Worm (Caenorhabditis elegans) whole organism, young adult: Measurements from ENCODE around the gene aakg-5.

Experiments
- B0019.2 ChIP-seq: fragments of 200-800 bp; sonication (Bioruptor generic); conservative IDR thresholded peaks from 2 replicates; pipeline ENCODE4 v1.3.6; 2022; ENCODE audit warnings: missing genetic modification reagents, missing genetic modification characterization, missing compliant biosample characterization
- B0035.1 ChIP-seq: sonication (generic microtip); optimal IDR thresholded peaks from 2 replicates; lab custom pipeline; 2016; ENCODE audit warnings: missing genetic modification characterization, mild to moderate bottlenecking, missing compliant biosample characterization, missing genotype, missing genetic modification reagents
- B0261.1 ChIP-seq: sonication (generic microtip); optimal IDR thresholded peaks from 2 replicates; lab custom pipeline; 2016; ENCODE audit warnings: mild to moderate bottlenecking, missing genetic modification characterization, moderate library complexity, missing compliant biosample characterization
- F10E7.11 ChIP-seq: sonication (generic microtip); optimal IDR thresholded peaks from 2 replicates; lab custom pipeline; 2017; ENCODE audit warnings: mild to moderate bottlenecking, missing genetic modification characterization, moderate library complexity, missing compliant biosample characterization
- F22D6.2 ChIP-seq: sonication (generic microtip); optimal IDR thresholded peaks from 2 replicates; lab custom pipeline; 2016; ENCODE audit warnings: mild to moderate bottlenecking, missing genetic modification characterization, missing compliant biosample characterization
- F37B4.10 ChIP-seq: fragments of 200-800 bp; sonication (Bioruptor generic); IDR thresholded peaks from 2 replicates; pipeline ENCODE4 v1.3.6; 2022; ENCODE audit warnings: missing genetic modification characterization, missing compliant biosample characterization
- F49E8.2 ChIP-seq: sonication (generic microtip); optimal IDR thresholded peaks from 3 replicates; lab custom pipeline; 2017; ENCODE audit warnings: missing genetic modification characterization, mild to moderate bottlenecking, missing compliant biosample characterization, antibody characterized with exemption, moderate library complexity; ENCODE audit not compliant: insufficient read depth
- F52B5.7 ChIP-seq: sonication (generic microtip); optimal IDR thresholded peaks from 2 replicates; lab custom pipeline; 2016; ENCODE audit warnings: mild to moderate bottlenecking, missing genetic modification characterization, missing compliant biosample characterization
- F57A8.1 ChIP-seq: fragments of 200-800 bp; sonication (Bioruptor generic); optimal IDR thresholded peaks from 2 replicates; lab custom pipeline; 2018; ENCODE audit warnings: mild to moderate bottlenecking, missing genetic modification characterization, moderate library complexity, missing compliant biosample characterization
- F57C9.4 ChIP-seq: sonication (generic microtip); optimal IDR thresholded peaks from 2 replicates; lab custom pipeline; 2017; ENCODE audit warnings: mild to moderate bottlenecking, missing genetic modification characterization, missing compliant biosample characterization
- K11D2.4 ChIP-seq: fragments of 200-800 bp; sonication (Bioruptor generic); IDR thresholded peaks from 2 replicates; pipeline ENCODE4 v1.3.6; 2022; ENCODE audit warnings: missing genetic modification reagents, missing genetic modification characterization, missing compliant biosample characterization
- K12H6.12 ChIP-seq: fragments of 200-800 bp; sonication (Bioruptor generic); optimal IDR thresholded peaks from 2 replicates; lab custom pipeline; 2018; ENCODE audit warnings: mild to moderate bottlenecking, missing genetic modification characterization, missing compliant biosample characterization
- T26A5.8 ChIP-seq: sonication (generic microtip); optimal IDR thresholded peaks from 2 replicates; lab custom pipeline; 2016; ENCODE audit warnings: missing genetic modification characterization, missing compliant biosample characterization
- Y53G8AR.9 ChIP-seq: fragments of 200-800 bp; sonication (Bioruptor generic); conservative IDR thresholded peaks from 2 replicates; pipeline ENCODE4 v1.3.6; 2022; ENCODE audit warnings: missing genetic modification reagents, missing genetic modification characterization, missing compliant biosample characterization
- Y56A3A.18 ChIP-seq: fragments of 200-800 bp; sonication (Bioruptor generic); IDR thresholded peaks from 2 replicates; pipeline ENCODE4 v1.3.6; 2022; ENCODE audit warnings: missing genetic modification reagents, missing genetic modification characterization, missing compliant biosample characterization
- Y79H2A.3 ChIP-seq: fragments of 200-800 bp; sonication (Bioruptor generic); conservative IDR thresholded peaks from 2 replicates; pipeline ENCODE4 v1.3.6; 2022; ENCODE audit warnings: missing genetic modification reagents, missing genetic modification characterization, missing compliant biosample characterization
- akir-1 ChIP-seq: fragments of 200-800 bp; sonication (Bioruptor generic); optimal IDR thresholded peaks from 2 replicates; lab custom pipeline; 2018; ENCODE audit warnings: mild to moderate bottlenecking, missing genetic modification characterization, moderate library complexity, missing compliant biosample characterization
- ama-1 ChIP-seq, 3 experiments: fragments of 150-350 bp in 1 of 3; sonication (generic microtip) in 2 of 3; optimal IDR thresholded peaks; 2 replicates each; lab custom pipeline; 2014 to 2018; ENCODE audit warnings: missing biosample characterization in 2 of 3, missing genetic modification characterization in 2 of 3, missing genetic modification reagents in 2 of 3
- aptf-2 ChIP-seq: fragments of 200-800 bp; sonication (Bioruptor generic); conservative IDR thresholded peaks from 2 replicates; pipeline ENCODE4 v1.3.6; 2022; ENCODE audit warnings: missing genetic modification reagents, missing genetic modification characterization, missing compliant biosample characterization
- aptf-3 ChIP-seq: fragments of 200-800 bp; sonication (Bioruptor generic); IDR thresholded peaks from 2 replicates; pipeline ENCODE4 v1.3.6; 2022; ENCODE audit warnings: missing genetic modification characterization, missing compliant biosample characterization
- bed-2 ChIP-seq: fragments of 200-800 bp; sonication (Bioruptor generic); IDR thresholded peaks from 2 replicates; pipeline ENCODE4 v1.3.6; 2022; ENCODE audit warnings: missing genetic modification reagents, missing genetic modification characterization, missing compliant biosample characterization
- cebp-1 ChIP-seq, 2 experiments: fragments of 200-800 bp in 1 of 2; sonication (Bioruptor generic) in 1 of 2; sonication (generic microtip) in 1 of 2; IDR thresholded peaks in 1 of 2; optimal IDR thresholded peaks in 1 of 2; 2 replicates each; pipeline versions ENCODE4 v1.3.6 to Lab custom; 2017 to 2022; ENCODE audit warnings: missing compliant biosample characterization in 2 of 2, missing genetic modification characterization in 2 of 2, mild to moderate bottlenecking in 1 of 2, missing genetic modification reagents in 1 of 2, moderate library complexity in 1 of 2
- ceh-100 ChIP-seq: fragments of 200-800 bp; sonication (Bioruptor generic); IDR thresholded peaks from 2 replicates; pipeline ENCODE4 v1.3.6; 2022; ENCODE audit warnings: missing genetic modification reagents, missing genetic modification characterization, missing compliant biosample characterization
- ceh-40 ChIP-seq: fragments of 200-800 bp; sonication (Bioruptor generic); IDR thresholded peaks from 2 replicates; pipeline ENCODE4 v1.3.6; 2022; ENCODE audit warnings: missing genetic modification characterization, missing compliant biosample characterization
- ceh-79 ChIP-seq: sonication (generic microtip); optimal IDR thresholded peaks from 2 replicates; lab custom pipeline; 2017; ENCODE audit warnings: mild to moderate bottlenecking, missing genetic modification characterization, missing compliant biosample characterization
- ceh-91 ChIP-seq: fragments of 200-800 bp; sonication (Bioruptor generic); IDR thresholded peaks from 2 replicates; pipeline ENCODE4 v1.3.6; 2022; ENCODE audit warnings: missing genetic modification reagents, missing genetic modification characterization, missing compliant biosample characterization
- dox-1 ChIP-seq: fragments of 200-800 bp; sonication (Bioruptor generic); IDR thresholded peaks from 2 replicates; pipeline ENCODE4 v1.3.6; 2022; ENCODE audit warnings: missing genetic modification reagents, missing genetic modification characterization, missing compliant biosample characterization
- dpff-1 ChIP-seq: sonication (generic microtip); optimal IDR thresholded peaks from 2 replicates; lab custom pipeline; 2017; ENCODE audit warnings: mild to moderate bottlenecking, missing genetic modification characterization, missing compliant biosample characterization
- gei-17 ChIP-seq: fragments of 200-800 bp; sonication (Bioruptor generic); optimal IDR thresholded peaks from 2 replicates; lab custom pipeline; 2018; ENCODE audit warnings: mild to moderate bottlenecking, missing genetic modification characterization, missing compliant biosample characterization
- him-1 ChIP-seq: sonication (generic microtip); optimal IDR thresholded peaks from 2 replicates; lab custom pipeline; 2016; ENCODE audit warnings: missing genotype, missing genetic modification reagents, missing genetic modification characterization, missing compliant biosample characterization
- hlh-12 ChIP-seq: sonication (generic microtip); optimal IDR thresholded peaks from 2 replicates; lab custom pipeline; 2016; ENCODE audit warnings: missing genetic modification characterization, missing compliant biosample characterization
- let-526 ChIP-seq: fragments of 200-800 bp; sonication (Bioruptor generic); IDR thresholded peaks from 2 replicates; pipeline ENCODE4 v1.3.6; 2022; ENCODE audit warnings: missing genetic modification reagents, missing genetic modification characterization, missing compliant biosample characterization
- lsy-27 ChIP-seq: sonication (generic microtip); optimal IDR thresholded peaks from 2 replicates; lab custom pipeline; 2017; ENCODE audit warnings: missing genetic modification characterization, mild to moderate bottlenecking, missing compliant biosample characterization, antibody characterized with exemption, missing genotype, borderline replicate concordance; ENCODE audit not compliant: insufficient read depth
- madf-10 ChIP-seq: sonication (generic microtip); optimal IDR thresholded peaks from 2 replicates; lab custom pipeline; 2016; ENCODE audit warnings: mild to moderate bottlenecking, missing genetic modification characterization, missing compliant biosample characterization
- madf-6 ChIP-seq: fragments of 200-800 bp; sonication (Bioruptor generic); IDR thresholded peaks from 2 replicates; pipeline ENCODE4 v1.3.6; 2022; ENCODE audit warnings: missing genetic modification reagents, missing genetic modification characterization, missing compliant biosample characterization
- mcd-1 ChIP-seq: fragments of 200-800 bp; sonication (Bioruptor generic); IDR thresholded peaks from 2 replicates; pipeline ENCODE4 v1.3.6; 2022; ENCODE audit warnings: missing genetic modification reagents, missing genetic modification characterization, missing compliant biosample characterization
- nfyb-1 ChIP-seq: fragments of 200-800 bp; sonication (Bioruptor generic); IDR thresholded peaks from 2 replicates; pipeline ENCODE4 v1.3.6; 2022; ENCODE audit warnings: missing genetic modification reagents, missing genetic modification characterization, missing compliant biosample characterization
- rcor-1 ChIP-seq: fragments of 200-800 bp; sonication (Bioruptor generic); IDR thresholded peaks from 2 replicates; pipeline ENCODE4 v1.3.6; 2022; ENCODE audit warnings: missing genetic modification reagents, missing genetic modification characterization, missing compliant biosample characterization
- snpc-3.4 ChIP-seq: sonication (generic microtip); optimal IDR thresholded peaks from 2 replicates; lab custom pipeline; 2017; ENCODE audit warnings: missing genetic modification characterization, mild to moderate bottlenecking, missing compliant biosample characterization, antibody characterized with exemption, moderate library complexity, missing genotype, missing genetic modification reagents
- snpc-4 ChIP-seq, 5 experiments: fragments of 150-350 bp in 1 of 5; sonication (generic microtip) in 4 of 5; optimal IDR thresholded peaks; 2 replicates each; lab custom pipeline; 2014 to 2018; ENCODE audit warnings: missing genetic modification characterization in 5 of 5, missing biosample characterization in 3 of 5, antibody characterized with exemption in 2 of 5, mild to moderate bottlenecking in 2 of 5, missing compliant biosample characterization in 2 of 5, missing genotype in 2 of 5, moderate library complexity in 2 of 5, missing genetic modification reagents in 1 of 5
- sptf-2 ChIP-seq: fragments of 200-800 bp; sonication (Bioruptor generic); optimal IDR thresholded peaks from 2 replicates; lab custom pipeline; 2018; ENCODE audit warnings: mild to moderate bottlenecking, missing genetic modification characterization, missing compliant biosample characterization
- tlf-1 ChIP-seq: fragments of 200-800 bp; sonication (Bioruptor generic); optimal IDR thresholded peaks from 2 replicates; lab custom pipeline; 2018; ENCODE audit warnings: mild to moderate bottlenecking, missing genetic modification characterization, missing compliant biosample characterization
- unc-62 ChIP-seq: fragments of 150-350 bp; optimal IDR thresholded peaks from 2 replicates; lab custom pipeline; 2014; ENCODE audit warnings: missing biosample characterization, missing genetic modification reagents, missing genetic modification characterization
- xnd-1 ChIP-seq: sonication (generic microtip); optimal IDR thresholded peaks from 2 replicates; lab custom pipeline; 2016; ENCODE audit warnings: missing genotype, missing genetic modification reagents, missing genetic modification characterization, missing compliant biosample characterization
- zfh-2 ChIP-seq: fragments of 200-800 bp; sonication (Bioruptor generic); conservative IDR thresholded peaks from 2 replicates; pipeline ENCODE4 v1.3.6; 2022; ENCODE audit warnings: missing genetic modification reagents, missing genetic modification characterization, missing compliant biosample characterization
- ztf-25 ChIP-seq: fragments of 200-800 bp; sonication (Bioruptor generic); IDR thresholded peaks from 2 replicates; pipeline ENCODE4 v1.3.6; 2022; ENCODE audit warnings: missing genetic modification reagents, missing genetic modification characterization, missing compliant biosample characterization

aakg-5 gene

DNA sequence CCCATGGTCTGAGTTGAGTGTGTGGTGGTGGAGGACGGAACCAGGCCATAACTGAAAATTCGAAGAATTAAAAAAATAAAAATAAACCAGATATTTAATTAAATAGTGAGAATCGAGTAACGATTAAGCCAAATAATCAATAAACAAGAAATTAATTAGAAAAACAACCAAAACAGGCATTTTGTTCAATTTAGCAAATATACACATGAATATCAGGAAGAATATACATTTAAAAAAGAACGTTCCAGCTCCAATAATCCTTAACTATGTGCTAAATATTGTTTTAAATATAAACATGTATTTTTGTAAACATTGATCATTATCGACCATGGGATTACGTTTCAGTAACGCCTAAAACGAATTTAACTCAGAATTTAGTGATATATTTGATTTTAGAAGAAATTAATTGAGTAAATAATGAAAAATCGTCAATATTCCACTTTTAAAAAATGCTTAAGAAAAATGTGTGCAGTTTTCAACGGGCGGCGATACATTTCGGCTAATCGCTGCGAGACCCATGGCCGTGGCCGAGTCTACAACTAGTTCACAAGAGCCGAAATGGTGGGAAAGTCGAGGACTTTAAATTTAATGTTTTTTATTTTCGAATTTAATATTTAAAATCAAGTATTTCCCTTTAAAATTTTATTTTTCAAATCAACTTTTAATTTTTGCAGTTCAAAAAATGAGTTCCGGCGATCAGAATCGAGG, 6.8 kb downstream of the aakg-5 start, which contains the start of the genes R53.4 and psf-1 (continued):
- TF ChIP-seq ama-1 (optimal IDR thresholded peaks at IDR 0.05; lab: Kevin White, UChicago), result no peak
- TF ChIP-seq ama-1 (GFP tag; optimal IDR thresholded peaks at IDR 0.05; lab: Kevin White, UChicago), result no peak
- no peak for TF ChIP-seq lsy-27 (tag; lab: Kevin White, UChicago)
- no peak for TF ChIP-seq Y79H2A.3 (GFP tag; lab: Robert Waterston, UW)
- peak; percentile 47; the same call in 1 of the 2 replicates for TF ChIP-seq let-526 (GFP tag; lab: Robert Waterston, UW)
- no peak for TF ChIP-seq ceh-100 (GFP tag; lab: Robert Waterston, UW)
- TF ChIP-seq F57A8.1, result no peak
- TF ChIP-seq Y56A3A.18, result no peak
- no peak for TF ChIP-seq akir-1 (GFP tag; lab: Kevin White, UChicago)
- TF ChIP-seq tlf-1, result no peak
- peak; percentile 62 for TF ChIP-seq madf-6
- no peak for TF ChIP-seq hlh-12 (tag; lab: Kevin White, UChicago)
- no peak for TF ChIP-seq ceh-40 (GFP tag; lab: Robert Waterston, UW)
- TF ChIP-seq F22D6.2 (tag; lab: Kevin White, UChicago), result no peak
- no peak for TF ChIP-seq aptf-2 (GFP tag; lab: Robert Waterston, UW)
- no peak for TF ChIP-seq unc-62 (GFP tag; lab: Kevin White, UChicago)
- TF ChIP-seq cebp-1 (GFP tag; IDR thresholded peaks at IDR 0.05; lab: Robert Waterston, UW), result no peak
- TF ChIP-seq cebp-1 (tag; optimal IDR thresholded peaks at IDR 0.05; lab: Kevin White, UChicago), result peak; percentile 37
- TF ChIP-seq K12H6.12 (tag; lab: Kevin White, UChicago), result no peak
- TF ChIP-seq snpc-4 (GFP tag; optimal IDR thresholded peaks at IDR 0.05; lab: Kevin White, UChicago), result no peak
- peak in 2 of 4 experiments; percentile 10 to 31 for TF ChIP-seq snpc-4 (tag; optimal IDR thresholded peaks at IDR 0.05; lab: Kevin White, UChicago)
- peak; percentile 29 for TF ChIP-seq sptf-2
- TF ChIP-seq B0035.1 (tag; lab: Kevin White, UChicago), result no peak
- no peak for TF ChIP-seq F49E8.2 (tag; lab: Kevin White, UChicago)
- TF ChIP-seq him-1, result no peak
- no peak for TF ChIP-seq B0261.1 (tag; lab: Kevin White, UChicago)
- no peak for TF ChIP-seq aptf-3
- no peak for TF ChIP-seq Y53G8AR.9 (GFP tag; lab: Robert Waterston, UW)
- no peak for TF ChIP-seq zfh-2 (GFP tag; lab: Robert Waterston, UW)
- TF ChIP-seq B0019.2 (GFP tag; lab: Robert Waterston, UW), result no peak; the same call in 1 of the 2 replicates
- no peak for TF ChIP-seq dpff-1
- TF ChIP-seq madf-10, result peak; percentile 4
- no peak for TF ChIP-seq ztf-25 (GFP tag; lab: Robert Waterston, UW)
- no peak for TF ChIP-seq F10E7.11 (tag; lab: Kevin White, UChicago)
- no peak for TF ChIP-seq K11D2.4 (GFP tag; lab: Robert Waterston, UW)
- peak; percentile 77 for TF ChIP-seq dox-1 (GFP tag; lab: Robert Waterston, UW)
- TF ChIP-seq F37B4.10, result no peak
- no peak for TF ChIP-seq F52B5.7 (tag; lab: Kevin White, UChicago)
- no peak for TF ChIP-seq F57C9.4 (tag; lab: Kevin White, UChicago)
- peak; percentile 23; the same call in 1 of the 2 replicates for TF ChIP-seq mcd-1
- TF ChIP-seq xnd-1 (tag; lab: Kevin White, UChicago), result no peak
- TF ChIP-seq bed-2 (GFP tag; lab: Robert Waterston, UW), result no peak
- peak; percentile 64 for TF ChIP-seq snpc-3.4
- no peak for TF ChIP-seq gei-17 (GFP tag; lab: Kevin White, UChicago)
- no peak for TF ChIP-seq T26A5.8 (tag; lab: Kevin White, UChicago)
- TF ChIP-seq rcor-1 (GFP tag; lab: Robert Waterston, UW), result no peak
- peak; percentile 58 for TF ChIP-seq ceh-91 (GFP tag; lab: Robert Waterston, UW)
- TF ChIP-seq nfyb-1 (GFP tag; lab: Robert Waterston, UW), result no peak
- TF ChIP-seq ceh-79, result no peak
